Worm (Caenorhabditis elegans): ENCODE results near the gene B0432.1.

- no peak for TF ChIP-seq unc-62 (GFP tag; optimal IDR thresholded peaks at IDR 0.05 in 1 of 2)
- no peak for TF ChIP-seq unc-62 (tag; optimal IDR thresholded peaks at IDR 0.05)
- no peak for TF ChIP-seq ces-1 (GFP tag; optimal IDR thresholded peaks at IDR 0.05)
- no peak for TF ChIP-seq nhr-28 (tag; optimal IDR thresholded peaks at IDR 0.05)
- TF ChIP-seq nhr-11 (tag; optimal IDR thresholded peaks at IDR 0.05): no peak
Observed at ce11 chrII:283594-283993, 13.6 kb upstream of the B0432.1 start, which contains the start of gene B0432.9.

All from whole organism, L4 larva.